Worm (Caenorhabditis elegans): Measurements from ENCODE around the gene acd-3.

ce11 chrX:14888188-14888587, 39.1 kb downstream of the acd-3 start, which contains the start of gene daf-6:
- no peak for TF ChIP-seq nhr-237 (tag; optimal IDR thresholded peaks at IDR 0.05)
- no peak for TF ChIP-seq tbx-2 (tag; optimal IDR thresholded peaks at IDR 0.05)
- no peak for TF ChIP-seq nhr-67 (tag; optimal IDR thresholded peaks at IDR 0.05)
- no peak for TF ChIP-seq nhr-12 (tag; optimal IDR thresholded peaks at IDR 0.05)
- no peak for TF ChIP-seq sea-2 (GFP tag; optimal IDR thresholded peaks at IDR 0.05)
- no peak for TF ChIP-seq fkh-10 (GFP tag; optimal IDR thresholded peaks at IDR 0.05)
